Worm (Caenorhabditis elegans) whole organism, L4 larva: ENCODE data around the gene vps-29.

Experiments used
- F49E8.2 ChIP-seq: sonication (generic microtip); optimal IDR thresholded peaks from 2 replicates; lab custom pipeline; 2016; ENCODE audit warnings: missing compliant biosample characterization, mild to moderate bottlenecking, missing genetic modification characterization, borderline replicate concordance
- R02D3.7 ChIP-seq: fragments of 150-350 bp; sonication (generic microtip); optimal IDR thresholded peaks from 3 replicates; lab custom pipeline; 2014; ENCODE audit warnings: missing biosample characterization, missing genetic modification characterization
- ZK337.2 ChIP-seq: fragments of 200-800 bp; sonication (Bioruptor generic); IDR thresholded peaks from 2 replicates; pipeline ENCODE4 v1.3.6; 2022; ENCODE audit warnings: missing genetic modification reagents, missing genetic modification characterization, missing compliant biosample characterization
- ZK546.5 ChIP-seq, 2 experiments: sonication (generic microtip); optimal IDR thresholded peaks; 2 replicates each; lab custom pipeline; 2017; ENCODE audit warnings: missing biosample characterization in 2 of 2, missing genetic modification characterization in 2 of 2
- arid-1 ChIP-seq: fragments of 200-800 bp; sonication (Bioruptor generic); conservative IDR thresholded peaks from 2 replicates; pipeline ENCODE4 v1.3.6; 2022; ENCODE audit warnings: missing genetic modification reagents, missing genetic modification characterization, missing compliant biosample characterization
- ceh-28 ChIP-seq: fragments of 150-350 bp; optimal IDR thresholded peaks from 2 replicates; lab custom pipeline; 2014; ENCODE audit warnings: missing biosample characterization, missing genetic modification reagents, missing genetic modification characterization
- ceh-32 ChIP-seq: sonication (generic microtip); optimal IDR thresholded peaks from 2 replicates; lab custom pipeline; 2016; ENCODE audit warnings: mild to moderate bottlenecking, missing genetic modification characterization, missing compliant biosample characterization; ENCODE audit not compliant: poor library complexity
- ceh-62 ChIP-seq: sonication (generic microtip); optimal IDR thresholded peaks from 2 replicates; lab custom pipeline; 2017; ENCODE audit warnings: missing biosample characterization, missing genetic modification characterization
- cey-2 ChIP-seq: sonication (generic microtip); optimal IDR thresholded peaks from 3 replicates; lab custom pipeline; 2017; ENCODE audit warnings: missing genetic modification characterization, mild to moderate bottlenecking, missing compliant biosample characterization, antibody characterized with exemption, borderline replicate concordance; ENCODE audit not compliant: insufficient read depth
- ctbp-1 ChIP-seq: fragments of 200-800 bp; sonication (Bioruptor generic); IDR thresholded peaks from 2 replicates; pipeline ENCODE4 v1.3.6; 2022; ENCODE audit warnings: missing genetic modification reagents, missing genetic modification characterization, missing compliant biosample characterization
- daf-16 ChIP-seq, 3 experiments: sonication (generic microtip); optimal IDR thresholded peaks; 2 replicates each; lab custom pipeline; 2016 to 2017; ENCODE audit warnings: missing genetic modification characterization in 3 of 3, missing genetic modification reagents in 3 of 3, mild to moderate bottlenecking in 2 of 3, missing compliant biosample characterization in 2 of 3, missing biosample characterization in 1 of 3, moderate library complexity in 1 of 3
- dmd-6 ChIP-seq: fragments of 200-800 bp; sonication (Bioruptor generic); IDR thresholded peaks from 2 replicates; pipeline ENCODE4 v1.3.6; 2022; ENCODE audit warnings: missing genetic modification reagents, missing genetic modification characterization, missing compliant biosample characterization
- dmd-8 ChIP-seq: fragments of 200-800 bp; sonication (Bioruptor generic); IDR thresholded peaks from 2 replicates; pipeline ENCODE4 v1.3.6; 2022; ENCODE audit warnings: missing genetic modification characterization, missing compliant biosample characterization
- dmd-9 ChIP-seq: fragments of 200-800 bp; sonication (Bioruptor generic); IDR thresholded peaks from 2 replicates; pipeline ENCODE4 v1.3.6; 2022; ENCODE audit warnings: missing genetic modification reagents, missing genetic modification characterization, missing compliant biosample characterization
- dpl-1 ChIP-seq: fragments of 150-350 bp; optimal IDR thresholded peaks from 2 replicates; lab custom pipeline; 2014; ENCODE audit warnings: missing biosample characterization, missing genetic modification reagents, missing genetic modification characterization
- duxl-1 ChIP-seq: sonication (generic microtip); optimal IDR thresholded peaks from 2 replicates; lab custom pipeline; 2016; ENCODE audit warnings: mild to moderate bottlenecking, missing genetic modification characterization, moderate library complexity, missing compliant biosample characterization; ENCODE audit not compliant: poor library complexity
- egl-43 ChIP-seq: fragments of 200-800 bp; sonication (Bioruptor generic); IDR thresholded peaks from 2 replicates; pipeline ENCODE4 v1.3.6; 2022; ENCODE audit warnings: missing genetic modification reagents, missing genetic modification characterization, missing compliant biosample characterization
- gei-8 ChIP-seq: fragments of 200-800 bp; sonication (Bioruptor generic); optimal IDR thresholded peaks from 2 replicates; lab custom pipeline; 2018; ENCODE audit warnings: mild to moderate bottlenecking, missing genetic modification characterization, missing compliant biosample characterization
- hlh-11 ChIP-seq: fragments of 200-800 bp; sonication (Bioruptor generic); optimal IDR thresholded peaks from 2 replicates; lab custom pipeline; 2018; ENCODE audit warnings: mild to moderate bottlenecking, missing genetic modification characterization, missing compliant biosample characterization
- hlh-30 ChIP-seq: sonication (generic microtip); optimal IDR thresholded peaks from 2 replicates; lab custom pipeline; 2017; ENCODE audit warnings: antibody characterized with exemption, mild to moderate bottlenecking, missing genetic modification characterization, missing compliant biosample characterization; ENCODE audit not compliant: insufficient read depth
- lin-13 ChIP-seq: fragments of 150-350 bp; optimal IDR thresholded peaks from 2 replicates; lab custom pipeline; 2014; ENCODE audit warnings: missing biosample characterization, missing genetic modification reagents, missing genetic modification characterization
- lin-29 ChIP-seq: fragments of 200-800 bp; sonication (Bioruptor generic); IDR thresholded peaks from 2 replicates; pipeline ENCODE4 v1.3.6; 2022; ENCODE audit warnings: missing genetic modification reagents, missing genetic modification characterization, missing compliant biosample characterization
- madf-9 ChIP-seq: fragments of 200-800 bp; sonication (Bioruptor generic); conservative IDR thresholded peaks from 2 replicates; pipeline ENCODE4 v1.3.6; 2022; ENCODE audit warnings: missing genetic modification reagents, missing genetic modification characterization, missing compliant biosample characterization
- mdl-1 ChIP-seq, 2 experiments: fragments of 150-350 bp in 1 of 2; sonication (generic microtip) in 1 of 2; optimal IDR thresholded peaks; 2 replicates each; lab custom pipeline; 2014 to 2017; ENCODE audit warnings: missing biosample characterization in 2 of 2, missing genetic modification characterization in 2 of 2
- mep-1 ChIP-seq: fragments of 150-350 bp; sonication (generic microtip); optimal IDR thresholded peaks from 3 replicates; lab custom pipeline; 2014; ENCODE audit warnings: missing biosample characterization, missing genetic modification characterization
- nhr-11 ChIP-seq: fragments of 150-350 bp; optimal IDR thresholded peaks from 2 replicates; lab custom pipeline; 2014; ENCODE audit warnings: missing biosample characterization, missing genetic modification characterization
- nhr-111 ChIP-seq: fragments of 200-800 bp; sonication (Bioruptor generic); optimal IDR thresholded peaks from 2 replicates; lab custom pipeline; 2018; ENCODE audit warnings: mild to moderate bottlenecking, missing genetic modification characterization, missing compliant biosample characterization
- nhr-237 ChIP-seq: sonication (generic microtip); optimal IDR thresholded peaks from 2 replicates; lab custom pipeline; 2017; ENCODE audit warnings: missing biosample characterization, missing genetic modification characterization
- nhr-6 ChIP-seq: fragments of 150-350 bp; optimal IDR thresholded peaks from 2 replicates; lab custom pipeline; 2014; ENCODE audit warnings: missing biosample characterization, missing genetic modification characterization
- pha-4 ChIP-seq, 2 experiments: fragments of 150-350 bp in 1 of 2; fragments of 200-800 bp in 1 of 2; sonication (Bioruptor generic) in 1 of 2; IDR thresholded peaks in 1 of 2; optimal IDR thresholded peaks in 1 of 2; 2 replicates each; pipeline versions ENCODE4 v1.3.6 to Lab custom; 2014 to 2022; ENCODE audit warnings: missing genetic modification characterization in 2 of 2, missing genetic modification reagents in 2 of 2, missing biosample characterization in 1 of 2, missing compliant biosample characterization in 1 of 2
- php-3 ChIP-seq: fragments of 200-800 bp; sonication (Bioruptor generic); IDR thresholded peaks from 2 replicates; pipeline ENCODE4 v1.3.6; 2022; ENCODE audit warnings: missing genetic modification reagents, missing genetic modification characterization, missing compliant biosample characterization
- pqm-1 ChIP-seq: sonication (generic microtip); optimal IDR thresholded peaks from 2 replicates; lab custom pipeline; 2017; ENCODE audit warnings: missing biosample characterization, missing genetic modification characterization
- rbr-2 ChIP-seq: sonication (generic microtip); optimal IDR thresholded peaks from 2 replicates; lab custom pipeline; 2016; ENCODE audit warnings: missing genotype, missing genetic modification characterization, missing compliant biosample characterization
- saeg-2 ChIP-seq: fragments of 200-800 bp; sonication (Bioruptor generic); IDR thresholded peaks from 2 replicates; pipeline ENCODE4 v1.3.6; 2022; ENCODE audit warnings: missing genetic modification reagents, missing genetic modification characterization, missing compliant biosample characterization
- snpc-4 ChIP-seq: fragments of 150-350 bp; optimal IDR thresholded peaks from 2 replicates; lab custom pipeline; 2014; ENCODE audit warnings: missing biosample characterization, missing genetic modification characterization
- spr-1 ChIP-seq: sonication (generic microtip); optimal IDR thresholded peaks from 2 replicates; lab custom pipeline; 2016; ENCODE audit warnings: mild to moderate bottlenecking, missing genetic modification characterization, missing compliant biosample characterization
- tag-97 ChIP-seq: fragments of 200-800 bp; sonication (Bioruptor generic); IDR thresholded peaks from 2 replicates; pipeline ENCODE4 v1.3.6; 2022; ENCODE audit warnings: missing genetic modification characterization, missing compliant biosample characterization
- tra-1 ChIP-seq: fragments of 200-800 bp; sonication (Bioruptor generic); IDR thresholded peaks from 2 replicates; pipeline ENCODE4 v1.3.6; 2022; ENCODE audit warnings: missing genetic modification reagents, missing genetic modification characterization, missing compliant biosample characterization
- unc-130 ChIP-seq: sonication (generic microtip); optimal IDR thresholded peaks from 2 replicates; lab custom pipeline; 2016; ENCODE audit warnings: missing genetic modification reagents, missing genetic modification characterization, missing compliant biosample characterization
- unc-39 ChIP-seq: sonication (generic microtip); optimal IDR thresholded peaks from 2 replicates; lab custom pipeline; 2017; ENCODE audit warnings: missing biosample characterization, missing genetic modification characterization
- unc-62 ChIP-seq, 3 experiments: fragments of 150-350 bp in 1 of 3; sonication (generic microtip); optimal IDR thresholded peaks in 2 of 3; peaks in 1 of 3; 1 replicate in 1 of 3; 2 replicates in 2 of 3; lab custom pipeline; 2014 to 2017; ENCODE audit warnings: missing biosample characterization in 3 of 3, missing genetic modification characterization in 3 of 3, missing genetic modification reagents in 3 of 3, missing genotype in 1 of 3
- zag-1 ChIP-seq: fragments of 150-350 bp; optimal IDR thresholded peaks from 2 replicates; lab custom pipeline; 2014; ENCODE audit warnings: missing biosample characterization, missing genetic modification characterization
- zfp-2 ChIP-seq: sonication (generic microtip); optimal IDR thresholded peaks from 2 replicates; lab custom pipeline; 2016; ENCODE audit warnings: mild to moderate bottlenecking, missing genetic modification characterization, missing compliant biosample characterization
- ztf-11 ChIP-seq: fragments of 150-350 bp; optimal IDR thresholded peaks from 2 replicates; lab custom pipeline; 2014; ENCODE audit warnings: missing biosample characterization, missing genetic modification characterization

Gene vps-29

DNA sequence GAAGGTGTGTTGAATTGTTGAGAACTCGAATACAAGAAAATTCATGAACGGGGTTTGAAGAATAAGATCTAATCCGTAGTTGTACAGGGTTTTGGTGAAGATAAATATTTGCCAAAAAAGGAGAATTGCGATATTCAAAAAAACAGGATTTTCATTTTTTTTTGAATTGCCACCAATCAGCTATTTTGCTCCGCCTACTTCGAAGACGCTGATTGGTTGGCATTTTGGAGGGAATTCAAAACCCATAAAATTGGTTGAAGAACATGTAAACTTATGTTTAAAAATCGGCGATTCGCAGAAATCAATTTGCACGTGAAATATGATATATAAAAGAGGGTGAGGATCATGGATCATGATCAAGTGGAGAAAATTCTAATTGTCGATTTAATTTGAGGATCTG, 36.8 kb downstream of the vps-29 start:
- TF ChIP-seq nhr-237 (tag; lab: Kevin White, UChicago) (no peak), unc-130 (GFP tag; lab: Kevin White, UChicago) (no peak), snpc-4 (tag; lab: Kevin White, UChicago) (no peak), dmd-8 (GFP tag; lab: Robert Waterston, UW) (no peak), tag-97 (GFP tag; lab: Robert Waterston, UW) (no peak), arid-1 (GFP tag; lab: Robert Waterston, UW) (no peak), hlh-30 (tag; lab: Kevin White, UChicago) (no peak), R02D3.7 (tag; lab: Kevin White, UChicago) (no peak), lin-29 (GFP tag; lab: Robert Waterston, UW) (no peak), nhr-111 (GFP tag; lab: Kevin White, UChicago) (no peak), ceh-62 (tag; lab: Kevin White, UChicago) (no peak), cey-2 (no peak), F49E8.2 (tag; lab: Kevin White, UChicago) (no peak), saeg-2 (no peak), daf-16 (GFP tag; optimal IDR thresholded peaks at IDR 0.05; lab: Kevin White, UChicago) (no peak), daf-16 (tag; optimal IDR thresholded peaks at IDR 0.05; lab: Kevin White, UChicago) (no peak)

DNA sequence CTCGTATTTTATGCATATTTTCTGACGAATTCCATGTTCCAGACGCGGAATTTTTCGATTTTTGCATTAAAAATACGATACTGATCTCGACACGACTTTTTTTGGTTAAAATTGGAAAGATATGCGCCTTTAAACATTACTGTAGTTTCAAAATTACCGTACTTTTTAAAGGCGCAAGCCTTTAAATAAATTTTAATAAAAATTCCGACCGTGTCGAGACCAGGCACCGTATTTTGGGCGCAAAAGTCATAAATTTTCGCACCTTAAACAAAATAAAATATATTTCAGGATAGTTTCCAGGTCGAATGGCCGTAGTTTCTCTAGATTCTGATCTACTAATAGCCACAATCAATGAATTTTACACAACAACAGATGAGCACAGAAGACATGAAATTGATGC, 43.6 kb downstream of the vps-29 start, which contains the start of gene T16G12.6:
Gene T16G12.6 (plus strand): TSS at position 301 of the 400 bp plus-strand sequence.
- TF ChIP-seq mep-1 (tag; lab: Kevin White, UChicago) (no peak), nhr-11 (no peak), zag-1 (tag; lab: Kevin White, UChicago) (no peak), ctbp-1 (GFP tag; lab: Robert Waterston, UW) (no peak), dpl-1 (GFP tag; lab: Kevin White, UChicago) (no peak), zfp-2 (tag; lab: Kevin White, UChicago) (no peak), R02D3.7 (tag; lab: Kevin White, UChicago) (no peak), spr-1 (tag; lab: Kevin White, UChicago) (no peak), ZK546.5 (tag; optimal IDR thresholded peaks at IDR 0.05; lab: Kevin White, UChicago) (no peak), unc-62 (GFP tag; optimal IDR thresholded peaks at IDR 0.05 in 1 of 2; lab: Kevin White, UChicago) (no peak), unc-62 (tag; optimal IDR thresholded peaks at IDR 0.05; lab: Kevin White, UChicago) (no peak), mdl-1 (tag; optimal IDR thresholded peaks at IDR 0.05; lab: Kevin White, UChicago) (no peak), rbr-2 (no peak), lin-13 (GFP tag; lab: Kevin White, UChicago) (no peak), php-3 (GFP tag; lab: Robert Waterston, UW) (no peak)

DNA sequence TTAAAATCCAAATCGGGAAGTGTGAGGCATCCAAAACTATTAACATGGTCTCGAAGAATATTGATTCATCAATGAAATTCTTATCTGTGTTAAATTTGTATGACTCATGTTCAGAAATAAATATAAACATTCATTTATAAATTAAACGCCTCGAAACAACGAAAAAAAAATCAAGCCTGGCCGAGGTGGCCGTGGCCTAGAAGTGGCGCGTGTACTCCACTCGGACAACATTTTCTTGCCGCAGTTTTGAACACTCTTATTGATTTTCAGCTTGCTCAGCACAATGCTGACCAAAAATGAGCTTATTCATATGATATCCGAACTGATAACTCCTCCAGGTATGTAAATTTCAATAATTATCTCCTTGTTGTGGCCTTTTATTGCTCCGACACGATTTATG, 48.7 kb downstream of the vps-29 start, which contains the start of gene ekl-6:
Gene ekl-6 (plus strand): TSS at position 265 of the 400 bp plus-strand sequence.
- no peak for TF ChIP-seq egl-43 (GFP tag; lab: Robert Waterston, UW)
- no peak for TF ChIP-seq cey-2
- no peak for TF ChIP-seq unc-39
- no peak; the same call in none of the 2 replicates for TF ChIP-seq dmd-6 (GFP tag; lab: Robert Waterston, UW)
- TF ChIP-seq tra-1 = 0 out of 2 replicates have a peak, but pooled peaks have one; percentile 5
- TF ChIP-seq ceh-28 (tag; lab: Kevin White, UChicago) = no peak
- no peak for TF ChIP-seq ztf-11 (tag; lab: Kevin White, UChicago)
- TF ChIP-seq dpl-1 (GFP tag; lab: Kevin White, UChicago) = peak; percentile 68
- no peak for TF ChIP-seq duxl-1 (tag; lab: Kevin White, UChicago)
- no peak for TF ChIP-seq pha-4 (GFP tag; IDR thresholded peaks at IDR 0.05; lab: Robert Waterston, UW)
- no peak for TF ChIP-seq pha-4 (tag; optimal IDR thresholded peaks at IDR 0.05; lab: Kevin White, UChicago)
- TF ChIP-seq pqm-1 = no peak
- TF ChIP-seq dmd-9 (GFP tag; lab: Robert Waterston, UW) = peak; percentile 45; the same call in 1 of the 2 replicates
- peak; percentile 70 for TF ChIP-seq ZK337.2 (GFP tag; lab: Robert Waterston, UW)
- TF ChIP-seq tag-97 (GFP tag; lab: Robert Waterston, UW) = no peak
- TF ChIP-seq nhr-6 = no peak
- no peak for TF ChIP-seq nhr-237 (tag; lab: Kevin White, UChicago)
- no peak for TF ChIP-seq mdl-1 (tag; optimal IDR thresholded peaks at IDR 0.05; lab: Kevin White, UChicago)
- no peak for TF ChIP-seq gei-8 (GFP tag; lab: Kevin White, UChicago)
- no peak for TF ChIP-seq hlh-11 (tag; lab: Kevin White, UChicago)
- TF ChIP-seq ceh-32 (tag; lab: Kevin White, UChicago) = no peak
- peak; percentile 74 for TF ChIP-seq unc-130 (GFP tag; lab: Kevin White, UChicago)
- no peak for TF ChIP-seq ZK546.5 (tag; optimal IDR thresholded peaks at IDR 0.05; lab: Kevin White, UChicago)
- no peak for TF ChIP-seq dmd-8 (GFP tag; lab: Robert Waterston, UW)
- no peak for TF ChIP-seq madf-9 (GFP tag; lab: Robert Waterston, UW)
- peak; percentile 28 for TF ChIP-seq rbr-2
